Worm (Caenorhabditis elegans) whole organism, L3 larva: ENCODE data around the gene nhr-201.

Experiments
- ama-1 ChIP-seq: fragments of 150-350 bp; optimal IDR thresholded peaks from 2 replicates; lab custom pipeline; 2018
- fkh-10 ChIP-seq: sonication (generic microtip); optimal IDR thresholded peaks from 2 replicates; lab custom pipeline; 2017; ENCODE audit warnings: missing biosample characterization, missing genetic modification reagents, missing genetic modification characterization
- nfya-1 ChIP-seq: sonication (generic microtip); optimal IDR thresholded peaks from 2 replicates; lab custom pipeline; 2017; ENCODE audit warnings: missing genetic modification characterization, mild to moderate bottlenecking, missing compliant biosample characterization, antibody characterized with exemption, moderate library complexity; ENCODE audit not compliant: insufficient read depth
- nhr-237 ChIP-seq: fragments of 150-350 bp; optimal IDR thresholded peaks from 2 replicates; lab custom pipeline; 2014; ENCODE audit warnings: missing biosample characterization, missing genetic modification characterization
- nhr-25 ChIP-seq: sonication (generic microtip); optimal IDR thresholded peaks from 2 replicates; lab custom pipeline; 2017; ENCODE audit warnings: missing biosample characterization, missing genetic modification characterization
- nhr-28 ChIP-seq: fragments of 150-350 bp; optimal IDR thresholded peaks from 2 replicates; lab custom pipeline; 2014; ENCODE audit warnings: missing biosample characterization, missing genetic modification characterization
- sea-2 ChIP-seq: fragments of 150-350 bp; sonication (generic microtip); optimal IDR thresholded peaks from 4 replicates; lab custom pipeline; 2014; ENCODE audit warnings: missing biosample characterization, missing genetic modification reagents, missing genetic modification characterization
- snpc-4 ChIP-seq: fragments of 150-350 bp; optimal IDR thresholded peaks from 2 replicates; lab custom pipeline; 2014; ENCODE audit warnings: missing biosample characterization, missing genetic modification characterization
- unc-62 ChIP-seq: fragments of 150-350 bp; sonication (generic microtip); optimal IDR thresholded peaks from 4 replicates; lab custom pipeline; 2014; ENCODE audit warnings: missing biosample characterization, missing genetic modification reagents, missing genetic modification characterization
- ztf-4 ChIP-seq: fragments of 150-350 bp; optimal IDR thresholded peaks from 2 replicates; lab custom pipeline; 2014; ENCODE audit warnings: missing biosample characterization, missing genetic modification characterization

DNA sequence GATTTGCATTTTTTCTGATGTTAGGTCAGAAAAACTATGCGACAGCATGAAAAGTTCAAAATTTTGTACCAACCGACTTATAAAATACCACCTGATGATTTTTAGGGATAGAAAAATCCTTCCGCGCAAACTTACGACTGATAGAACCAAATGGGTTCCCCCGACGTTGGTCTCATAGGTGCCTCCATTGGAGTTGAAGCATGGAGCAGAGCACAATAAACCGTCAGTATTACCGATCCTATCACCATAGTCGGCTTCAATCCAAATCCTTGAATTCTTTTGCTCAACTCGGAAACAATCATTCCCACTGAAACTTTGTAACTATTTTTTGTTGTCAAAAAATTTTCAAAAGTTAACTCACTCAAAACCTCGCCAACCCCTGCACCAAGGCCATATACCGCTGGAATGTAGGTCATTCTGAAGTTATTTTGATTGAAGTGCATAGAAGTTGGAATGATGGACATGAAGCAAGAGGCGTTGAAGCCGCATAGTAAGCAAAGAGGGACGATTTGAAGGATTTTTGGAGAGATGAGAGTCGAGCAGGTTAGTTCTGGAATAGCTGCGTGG, 25.4 kb upstream of the nhr-201 start:
- TF ChIP-seq nfya-1 (tag; lab: Kevin White, UChicago): no peak
- no peak for TF ChIP-seq nhr-28 (tag; lab: Kevin White, UChicago)
- TF ChIP-seq sea-2: no peak
- TF ChIP-seq unc-62 (GFP tag; lab: Kevin White, UChicago): no peak
- TF ChIP-seq nhr-25: no peak
- no peak for TF ChIP-seq nhr-237 (tag; lab: Kevin White, UChicago)
- TF ChIP-seq fkh-10: no peak
- TF ChIP-seq ama-1 (lab: Kevin White, UChicago): no peak
- TF ChIP-seq snpc-4 (tag; lab: Kevin White, UChicago): no peak
- TF ChIP-seq ztf-4: no peak
